Fruit fly (Drosophila melanogaster): ENCODE measurements around the gene Rpn13R.

DNA sequence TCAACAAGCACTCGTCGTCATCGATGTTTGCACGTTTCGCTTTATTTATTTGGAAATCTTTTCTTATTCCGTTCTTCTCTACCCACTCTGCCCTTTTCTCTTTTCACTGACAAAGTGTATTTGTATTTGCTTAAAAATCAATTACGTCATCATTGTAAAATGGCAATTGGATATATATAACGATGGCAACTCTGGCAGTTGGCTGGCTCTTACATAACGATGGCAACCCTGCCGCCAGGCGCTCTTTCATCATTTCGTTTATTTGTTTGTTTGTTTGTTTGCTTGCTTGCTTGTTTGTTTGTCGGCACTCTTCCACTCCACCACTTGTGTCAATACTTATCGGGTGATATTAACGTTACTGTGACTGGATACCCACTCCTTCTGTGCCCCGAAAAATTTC lies 36.5 kb downstream of the Rpn13R start:
- no peak for TF ChIP-seq CG12659 (GFP tag; optimal IDR thresholded peaks at IDR 0.05)
- TF ChIP-seq pzg (GFP tag; optimal IDR thresholded peaks at IDR 0.05): no peak
- no peak for TF ChIP-seq Max (GFP tag; optimal IDR thresholded peaks at IDR 0.05)
- no peak for TF ChIP-seq Tbp (GFP tag; optimal IDR thresholded peaks at IDR 0.05)
- no peak for TF ChIP-seq Fer2 (tag; optimal IDR thresholded peaks at IDR 0.05)
- TF ChIP-seq nerfin-2 (GFP tag; IDR thresholded peaks at IDR 0.05; ENCODE audit: partially characterized antibody): no peak
- TF ChIP-seq CG2202 (tag; optimal IDR thresholded peaks at IDR 0.05): no peak
- no peak for TF ChIP-seq CG5953 (GFP tag; IDR thresholded peaks at IDR 0.05)
- no peak for TF ChIP-seq CG30403 (GFP tag; optimal IDR thresholded peaks at IDR 0.05)
- no peak for TF ChIP-seq cg (GFP tag; optimal IDR thresholded peaks at IDR 0.05)
- TF ChIP-seq Sry-β (GFP tag; optimal IDR thresholded peaks at IDR 0.05): no peak
- TF ChIP-seq h (optimal IDR thresholded peaks at IDR 0.05): no peak
- TF ChIP-seq Awh (GFP tag; IDR thresholded peaks at IDR 0.05): no peak
- TF ChIP-seq CG11560 (tag; IDR thresholded peaks at IDR 0.05): no peak
